Worm (Caenorhabditis elegans): Measurements from ENCODE around the gene ttr-48.

The ttr-48 gene

ce11 chrX:3791098-3791497 is 51.1 kb downstream of the ttr-48 start:
- TF ChIP-seq athp-1 (tag; optimal IDR thresholded peaks at IDR 0.05) (no peak), C17E4.6 (GFP tag; IDR thresholded peaks at IDR 0.05) (no peak), K12H6.12 (tag; optimal IDR thresholded peaks at IDR 0.05) (no peak), nfyb-1 (GFP tag; IDR thresholded peaks at IDR 0.05) (no peak), attf-3 (GFP tag; conservative IDR thresholded peaks at IDR 0.05) (no peak), sdz-38 (tag; optimal IDR thresholded peaks at IDR 0.05) (no peak), F39B2.1 (GFP tag; IDR thresholded peaks at IDR 0.05) (no peak), cebp-2 (GFP tag; IDR thresholded peaks at IDR 0.05) (no peak)
